Fruit fly (Drosophila melanogaster) whole organism, embryonic: ENCODE data around the gene CG9662.

Experiments
- Atf-2 ChIP-seq: fragments of 200-800 bp; sonication (Bioruptor generic); optimal IDR thresholded peaks from 2 replicates; lab custom pipeline; 2016; ENCODE audit warnings: missing biosample characterization, missing genetic modification characterization
- B-H2 ChIP-seq: fragments of 200-800 bp; sonication (Bioruptor generic); optimal IDR thresholded peaks from 2 replicates; lab custom pipeline; 2018; ENCODE audit warnings: missing biosample characterization, mild to moderate bottlenecking, missing genetic modification characterization
- BtbVII ChIP-seq: fragments of 200-800 bp; sonication (Bioruptor generic); optimal IDR thresholded peaks from 3 replicates; lab custom pipeline; 2017; ENCODE audit warnings: missing biosample characterization, mild to moderate bottlenecking, missing genetic modification characterization
- Bteb2 ChIP-seq: fragments of 200-800 bp; sonication (Bioruptor generic); optimal IDR thresholded peaks from 2 replicates; lab custom pipeline; 2016; ENCODE audit warnings: missing biosample characterization, missing genetic modification characterization
- CG11247 ChIP-seq: fragments of 200-800 bp; sonication (Bioruptor generic); IDR thresholded peaks from 2 replicates; pipeline ENCODE4 v1.3.6; 2022; ENCODE audit warnings: missing biosample characterization, missing genetic modification characterization
- CG11560 ChIP-seq: fragments of 200-800 bp; sonication (Bioruptor generic); IDR thresholded peaks from 3 replicates; pipeline ENCODE4 v1.3.6; 2022; ENCODE audit warnings: missing biosample characterization, missing genetic modification characterization
- CG12299 ChIP-seq: fragments of 200-800 bp; sonication (Bioruptor generic); optimal IDR thresholded peaks from 2 replicates; lab custom pipeline; 2018; ENCODE audit warnings: missing biosample characterization, mild to moderate bottlenecking, missing genetic modification characterization
- CG15269 ChIP-seq: fragments of 200-800 bp; sonication (Bioruptor generic); optimal IDR thresholded peaks from 2 replicates; lab custom pipeline; 2018; ENCODE audit warnings: missing biosample characterization, mild to moderate bottlenecking, missing genetic modification characterization, moderate library complexity
- CG1832 ChIP-seq: fragments of 200-800 bp; sonication (Bioruptor generic); optimal IDR thresholded peaks from 2 replicates; lab custom pipeline; 2017; ENCODE audit warnings: missing biosample characterization, mild to moderate bottlenecking, missing genetic modification characterization, inconsistent platforms
- CG2120 ChIP-seq: fragments of 200-800 bp; sonication (Bioruptor generic); optimal IDR thresholded peaks from 3 replicates; lab custom pipeline; 2016; ENCODE audit warnings: missing biosample characterization, missing genetic modification characterization
- CG34422 ChIP-seq: fragments of 200-800 bp; sonication (Bioruptor generic); IDR thresholded peaks from 3 replicates; pipeline ENCODE4 v1.3.6; 2022; ENCODE audit warnings: missing biosample characterization, missing genetic modification characterization
- CG4360 ChIP-seq: fragments of 200-800 bp; sonication (Bioruptor generic); IDR thresholded peaks from 2 replicates; pipeline ENCODE4 v1.3.6; 2022; ENCODE audit warnings: missing biosample characterization, missing genetic modification characterization
- CG5245 ChIP-seq: fragments of 200-800 bp; sonication (Bioruptor generic); optimal IDR thresholded peaks from 3 replicates; lab custom pipeline; 2016; ENCODE audit warnings: missing biosample characterization, missing genetic modification characterization
- CG6254 ChIP-seq: fragments of 200-800 bp; sonication (Bioruptor generic); optimal IDR thresholded peaks from 3 replicates; lab custom pipeline; 2017; ENCODE audit warnings: mild to moderate bottlenecking, missing biosample characterization, missing genetic modification reagents, missing genetic modification characterization
- CG6683 ChIP-seq: fragments of 200-800 bp; sonication (Bioruptor generic); optimal IDR thresholded peaks from 2 replicates; lab custom pipeline; 2017; ENCODE audit warnings: missing biosample characterization, mild to moderate bottlenecking, missing genetic modification characterization, missing genetic modification reagents
- CG7556 ChIP-seq: fragments of 200-800 bp; sonication (Bioruptor generic); optimal IDR thresholded peaks from 2 replicates; lab custom pipeline; 2017; ENCODE audit warnings: missing biosample characterization, mild to moderate bottlenecking, missing genetic modification characterization
- CG7839 ChIP-seq: fragments of 200-800 bp; sonication (Bioruptor generic); optimal IDR thresholded peaks from 3 replicates; lab custom pipeline; 2018; ENCODE audit warnings: missing biosample characterization, mild to moderate bottlenecking, missing genetic modification characterization, moderate library complexity
- CG8359 ChIP-seq: fragments of 200-800 bp; sonication (Bioruptor generic); optimal IDR thresholded peaks from 2 replicates; lab custom pipeline; 2017; ENCODE audit warnings: missing biosample characterization, mild to moderate bottlenecking, missing genetic modification characterization, borderline replicate concordance
- CG9797 ChIP-seq: fragments of 200-800 bp; sonication (Bioruptor generic); optimal IDR thresholded peaks from 3 replicates; lab custom pipeline; 2018; ENCODE audit warnings: missing biosample characterization, mild to moderate bottlenecking, missing genetic modification characterization
- CG9876 ChIP-seq: fragments of 200-800 bp; sonication (Bioruptor generic); optimal IDR thresholded peaks from 2 replicates; lab custom pipeline; 2016; ENCODE audit warnings: missing biosample characterization, missing genetic modification characterization
- CG9932 ChIP-seq: fragments of 200-800 bp; sonication (Bioruptor generic); IDR thresholded peaks from 2 replicates; pipeline ENCODE4 v1.3.6; 2022; ENCODE audit warnings: missing biosample characterization, missing genetic modification characterization
- Elba2 ChIP-seq: fragments of 200-800 bp; sonication (Bioruptor generic); optimal IDR thresholded peaks from 3 replicates; lab custom pipeline; 2016; ENCODE audit warnings: missing biosample characterization, missing genetic modification characterization
- Ets65A ChIP-seq: fragments of 200-800 bp; sonication (Bioruptor generic); peaks from one replicate; lab custom pipeline; 2016; ENCODE audit warnings: missing biosample characterization, missing genetic modification characterization
- Fer2 ChIP-seq: fragments of 200-800 bp; sonication (Bioruptor generic); optimal IDR thresholded peaks from 2 replicates; lab custom pipeline; 2018; ENCODE audit warnings: missing biosample characterization, mild to moderate bottlenecking, missing genetic modification characterization, moderate library complexity
- H2.0 ChIP-seq: fragments of 200-800 bp; sonication (Bioruptor generic); IDR thresholded peaks from 2 replicates; pipeline ENCODE4 v1.3.6; 2022; ENCODE audit warnings: missing biosample characterization, missing genetic modification characterization
- HmgD ChIP-seq: fragments of 200-800 bp; sonication (Bioruptor generic); optimal IDR thresholded peaks from 3 replicates; lab custom pipeline; 2016; ENCODE audit warnings: missing biosample characterization, missing genetic modification characterization
- Hr3 ChIP-seq: fragments of 200-800 bp; sonication (Bioruptor generic); optimal IDR thresholded peaks from 3 replicates; lab custom pipeline; 2016; ENCODE audit warnings: missing biosample characterization, missing genetic modification characterization
- Lpt ChIP-seq: fragments of >200 bp; optimal IDR thresholded peaks from 2 replicates; lab custom pipeline; 2018; ENCODE audit warnings: missing biosample characterization, missing genetic modification characterization
- Pdp1 ChIP-seq, 2 experiments: fragments of 200-800 bp; sonication (Bioruptor generic); optimal IDR thresholded peaks; 3 replicates each; lab custom pipeline; 2016; ENCODE audit warnings: missing biosample characterization in 2 of 2, missing genetic modification characterization in 2 of 2, mild to moderate bottlenecking in 1 of 2, moderate library complexity in 1 of 2
- Trl ChIP-seq, 3 experiments: fragments of >200 bp in 2 of 3; fragments of 200-800 bp in 1 of 3; sonication (Bioruptor generic) in 1 of 3; optimal IDR thresholded peaks; 2 replicates in 1 of 3; 3 replicates in 2 of 3; lab custom pipeline; 2016 to 2017; ENCODE audit warnings: missing biosample characterization in 1 of 3, missing genetic modification characterization in 1 of 3
- abd-A ChIP-seq: fragments of 200-800 bp; sonication (Bioruptor generic); optimal IDR thresholded peaks from 3 replicates; lab custom pipeline; 2019; ENCODE audit warnings: missing biosample characterization, mild to moderate bottlenecking, missing genetic modification characterization, moderate library complexity
- aop ChIP-seq: fragments of 200-800 bp; sonication (Bioruptor generic); IDR thresholded peaks from 2 replicates; pipeline ENCODE4 v1.3.6; 2022; ENCODE audit warnings: missing biosample characterization, missing genetic modification characterization
- ato ChIP-seq: fragments of 200-800 bp; sonication (Bioruptor generic); IDR thresholded peaks from 2 replicates; pipeline ENCODE4 v1.3.6; 2022; ENCODE audit warnings: missing biosample characterization, missing genetic modification characterization; ENCODE audit not compliant: partially characterized antibody
- bbx ChIP-seq: fragments of 200-800 bp; sonication (Bioruptor generic); IDR thresholded peaks from 2 replicates; pipeline ENCODE4 v1.3.6; 2022; ENCODE audit warnings: missing biosample characterization, missing genetic modification characterization; ENCODE audit not compliant: partially characterized antibody
- bcd ChIP-seq: fragments of 200-800 bp; sonication (Bioruptor generic); optimal IDR thresholded peaks from 2 replicates; lab custom pipeline; 2017; ENCODE audit warnings: missing biosample characterization, mild to moderate bottlenecking, missing genetic modification characterization
- bowl ChIP-seq: fragments of 200-800 bp; sonication (Bioruptor generic); IDR thresholded peaks from 2 replicates; pipeline ENCODE4 v1.3.6; 2022; ENCODE audit warnings: missing biosample characterization, missing genetic modification characterization
- br ChIP-seq: fragments of >200 bp; optimal IDR thresholded peaks from 2 replicates; lab custom pipeline; 2017
- dimm ChIP-seq: fragments of 200-800 bp; sonication (Bioruptor generic); IDR thresholded peaks from 2 replicates; pipeline ENCODE4 v1.3.6; 2022; ENCODE audit warnings: missing biosample characterization, missing genetic modification characterization
- gcm2 ChIP-seq: fragments of 200-800 bp; sonication (Bioruptor generic); optimal IDR thresholded peaks from 2 replicates; lab custom pipeline; 2016; ENCODE audit warnings: missing biosample characterization, missing genetic modification characterization
- gro ChIP-seq: fragments of 200-800 bp; sonication (Bioruptor generic); optimal IDR thresholded peaks from 2 replicates; lab custom pipeline; 2016; ENCODE audit warnings: missing biosample characterization, missing genetic modification characterization
- gt ChIP-seq: fragments of 200-800 bp; sonication (Bioruptor generic); IDR thresholded peaks from 2 replicates; pipeline ENCODE4 v1.3.6; 2022; ENCODE audit warnings: missing biosample characterization, missing genetic modification characterization
- kni ChIP-seq: fragments of 200-800 bp; sonication (Bioruptor generic); optimal IDR thresholded peaks from 3 replicates; lab custom pipeline; 2017; ENCODE audit warnings: mild to moderate bottlenecking, missing biosample characterization, missing genetic modification reagents, missing genetic modification characterization
- nmo ChIP-seq: fragments of 200-800 bp; sonication (Bioruptor generic); optimal IDR thresholded peaks from 2 replicates; lab custom pipeline; 2018; ENCODE audit warnings: missing biosample characterization, mild to moderate bottlenecking, missing genetic modification characterization, moderate library complexity
- otp ChIP-seq: fragments of 200-800 bp; sonication (Bioruptor generic); IDR thresholded peaks from 3 replicates; pipeline ENCODE4, ENCODE4 v1.3.6; 2022; ENCODE audit warnings: missing biosample characterization, missing genetic modification characterization
- pan ChIP-seq, 4 experiments: fragments of >200 bp in 3 of 4; fragments of 200-800 bp in 1 of 4; sonication (Bioruptor generic) in 1 of 4; optimal IDR thresholded peaks in 3 of 4; IDR thresholded peaks in 1 of 4; 2 replicates each; pipeline versions ENCODE4 v1.3.6 to Lab custom; 2017 to 2022; ENCODE audit warnings: missing biosample characterization in 2 of 4, missing genetic modification characterization in 2 of 4, mixed read lengths in 1 of 4
- pnt ChIP-seq: fragments of 200-800 bp; sonication (Bioruptor generic); optimal IDR thresholded peaks from 3 replicates; lab custom pipeline; 2016; ENCODE audit warnings: missing biosample characterization, missing genetic modification characterization
- sima ChIP-seq: fragments of 200-800 bp; sonication (Bioruptor generic); optimal IDR thresholded peaks from 2 replicates; lab custom pipeline; 2016; ENCODE audit warnings: missing biosample characterization, missing genetic modification characterization
- sug ChIP-seq: fragments of 200-800 bp; optimal IDR thresholded peaks from 2 replicates; lab custom pipeline; 2019; ENCODE audit warnings: missing biosample characterization, mild to moderate bottlenecking, missing genetic modification characterization, moderate library complexity
- vnd ChIP-seq: fragments of 200-800 bp; sonication (Bioruptor generic); IDR thresholded peaks from 3 replicates; pipeline ENCODE4 v1.3.6; 2022; ENCODE audit warnings: missing biosample characterization, missing genetic modification characterization; ENCODE audit not compliant: partially characterized antibody
- wek ChIP-seq: fragments of 200-800 bp; sonication (Bioruptor generic); optimal IDR thresholded peaks from 3 replicates; lab custom pipeline; 2018; ENCODE audit warnings: missing biosample characterization, mild to moderate bottlenecking, missing genetic modification characterization, moderate library complexity
- z ChIP-seq: fragments of 200-800 bp; sonication (Bioruptor generic); IDR thresholded peaks from 3 replicates; pipeline ENCODE4 v1.3.6; 2022; ENCODE audit warnings: missing biosample characterization, missing genetic modification characterization

Gene CG9662

dm6 chr2L:3339420-3339819 lies 37.1 kb downstream of the CG9662 start (continued):
- TF ChIP-seq abd-A (peak; percentile 67), gro (GFP tag; lab: Kevin White, UChicago) (no peak), gcm2 (GFP tag; lab: Kevin White, UChicago) (no peak), ato (no peak), z (GFP tag; lab: Robert Waterston, UW) (peak; percentile 83), bcd (GFP tag; lab: Kevin White, UChicago) (no peak), B-H2 (GFP tag; lab: Kevin White, UChicago) (no peak), CG9876 (GFP tag; lab: Kevin White, UChicago) (no peak), Bteb2 (GFP tag; lab: Kevin White, UChicago) (no peak), Lpt (GFP tag; lab: Kevin White, UChicago) (no peak), CG9932 (no peak), HmgD (GFP tag; lab: Kevin White, UChicago) (no peak), gt (no peak), nmo (GFP tag; lab: Kevin White, UChicago) (no peak), H2.0 (GFP tag; lab: Robert Waterston, UW) (no peak), Ets65A (GFP tag; lab: Kevin White, UChicago) (no peak), CG6254 (GFP tag; lab: Kevin White, UChicago) (no peak), Fer2 (tag; lab: Kevin White, UChicago) (no peak), CG11560 (no peak), CG11247 (GFP tag; lab: Robert Waterston, UW) (no peak), aop (no peak), CG9797 (GFP tag; lab: Kevin White, UChicago) (no peak), CG4360 (GFP tag; lab: Robert Waterston, UW) (no peak), Pdp1 (GFP tag; optimal IDR thresholded peaks at IDR 0.05; lab: Kevin White, UChicago) (no peak), CG6683 (GFP tag; lab: Kevin White, UChicago) (no peak), CG15269 (no peak), CG5245 (GFP tag; lab: Kevin White, UChicago) (no peak), kni (GFP tag; lab: Kevin White, UChicago) (peak; percentile 75), vnd (GFP tag; lab: Robert Waterston, UW) (no peak), CG2120 (GFP tag; lab: Kevin White, UChicago) (no peak), bbx (GFP tag; lab: Robert Waterston, UW) (peak; percentile 28; the same call in 1 of the 2 replicates), pan (optimal IDR thresholded peaks at IDR 0.05; lab: Kevin White, UChicago) (no peak), pan (GFP tag; optimal IDR thresholded peaks at IDR 0.05 in 1 of 2, IDR thresholded peaks at IDR 0.05 in 1 of 2) (peak in 1 of 2 experiments; percentile 49), otp (no peak), bowl (GFP tag; lab: Robert Waterston, UW) (no peak), wek (GFP tag; lab: Kevin White, UChicago) (peak; percentile 0), dimm (GFP tag; lab: Robert Waterston, UW) (no peak), br (lab: Kevin White, UChicago) (no peak), Atf-2 (GFP tag; lab: Kevin White, UChicago) (no peak), CG34422 (GFP tag; lab: Robert Waterston, UW) (no peak), CG12299 (no peak), CG1832 (peak; percentile 75), CG8359 (GFP tag; lab: Kevin White, UChicago) (no peak), sug (tag; lab: Kevin White, UChicago) (peak; percentile 55), CG7556 (no peak), Elba2 (no peak), CG7839 (no peak), pnt (GFP tag; lab: Kevin White, UChicago) (no peak), Trl (optimal IDR thresholded peaks at IDR 0.05; lab: Kevin White, UChicago) (no peak), Trl (GFP tag; optimal IDR thresholded peaks at IDR 0.05; lab: Kevin White, UChicago) (no peak), BtbVII (GFP tag; lab: Kevin White, UChicago) (no peak), sima (GFP tag; lab: Kevin White, UChicago) (no peak), Hr3 (no peak)
